Worm (Caenorhabditis elegans) whole organism, early embryonic: ENCODE results near the gene C08B6.18.

ENCODE experiments used
- ama-1 ChIP-seq: fragments of 150-350 bp; optimal IDR thresholded peaks from 2 replicates; lab custom pipeline; 2014
- sea-1 ChIP-seq: fragments of 200-800 bp; sonication (Bioruptor generic); conservative IDR thresholded peaks from 2 replicates; pipeline ENCODE4 v1.3.6; 2022; ENCODE audit warnings: missing genetic modification characterization, missing compliant biosample characterization
- tbx-11 ChIP-seq: fragments of 200-800 bp; sonication (Bioruptor generic); IDR thresholded peaks from 2 replicates; pipeline ENCODE4 v1.3.6; 2022; ENCODE audit warnings: missing genetic modification characterization, missing compliant biosample characterization

DNA sequence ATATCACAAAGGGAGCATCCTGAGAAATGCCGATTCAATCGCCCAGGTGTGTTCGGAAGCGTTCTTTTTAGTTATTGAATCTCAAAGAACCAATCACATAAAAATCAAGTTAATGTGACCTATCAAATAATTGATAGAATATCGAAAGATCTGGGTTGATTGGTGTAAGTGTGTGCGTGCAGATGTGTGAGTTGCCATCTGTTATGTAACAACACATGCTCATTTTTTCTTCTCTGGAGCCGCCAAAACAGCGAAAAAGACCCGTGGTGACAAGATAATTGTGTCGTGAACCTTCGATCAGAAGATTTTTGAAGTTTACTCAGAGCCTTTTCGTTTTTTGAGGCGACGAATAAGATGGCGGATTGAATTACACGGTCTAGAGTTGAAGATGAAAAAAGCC, 12.9 kb upstream of the C08B6.18 start:
- TF ChIP-seq ama-1, result no peak
- no peak for TF ChIP-seq sea-1
- TF ChIP-seq tbx-11 (GFP tag; lab: Robert Waterston, UW), result no peak
